Worm (Caenorhabditis elegans) whole organism, L1 larva: ENCODE data around the gene nca-2.

Source experiments
- C16A3.4 ChIP-seq: fragments of 150-350 bp; optimal IDR thresholded peaks from 2 replicates; lab custom pipeline; 2014; ENCODE audit warnings: missing biosample characterization, missing genetic modification characterization
- C34B4.2 ChIP-seq: sonication (generic microtip); optimal IDR thresholded peaks from 2 replicates; lab custom pipeline; 2017; ENCODE audit warnings: mild to moderate bottlenecking, missing genetic modification characterization, missing compliant biosample characterization
- Y116A8C.19 ChIP-seq: sonication (generic microtip); optimal IDR thresholded peaks from 2 replicates; lab custom pipeline; 2016; ENCODE audit warnings: missing compliant biosample characterization, missing genetic modification characterization, borderline replicate concordance
- alr-1 ChIP-seq: fragments of 200-800 bp; sonication (Bioruptor generic); optimal IDR thresholded peaks from 2 replicates; lab custom pipeline; 2018; ENCODE audit warnings: borderline replicate concordance, mild to moderate bottlenecking, missing genetic modification characterization, missing compliant biosample characterization
- aly-2 ChIP-seq: fragments of 150-350 bp; optimal IDR thresholded peaks from 2 replicates; lab custom pipeline; 2014; ENCODE audit warnings: missing biosample characterization, missing genetic modification characterization
- blmp-1 ChIP-seq: fragments of 150-350 bp; optimal IDR thresholded peaks from 2 replicates; lab custom pipeline; 2014; ENCODE audit warnings: missing biosample characterization, missing genetic modification characterization
- ceh-63 ChIP-seq: fragments of 200-800 bp; sonication (Bioruptor generic); optimal IDR thresholded peaks from 2 replicates; lab custom pipeline; 2018; ENCODE audit warnings: mild to moderate bottlenecking, missing genetic modification characterization, missing compliant biosample characterization
- ceh-82 ChIP-seq, 3 experiments: fragments of 150-350 bp in 1 of 3; sonication (generic microtip) in 2 of 3; optimal IDR thresholded peaks; 2 replicates each; lab custom pipeline; 2014 to 2017; ENCODE audit warnings: missing biosample characterization in 3 of 3, missing genetic modification characterization in 3 of 3
- ceh-90 ChIP-seq: sonication (generic microtip); optimal IDR thresholded peaks from 2 replicates; lab custom pipeline; 2016; ENCODE audit warnings: missing genetic modification characterization, missing compliant biosample characterization
- dpl-1 ChIP-seq, 3 experiments: fragments of 150-350 bp in 2 of 3; sonication (generic microtip) in 1 of 3; optimal IDR thresholded peaks; 2 replicates each; lab custom pipeline; 2014 to 2017; ENCODE audit warnings: missing biosample characterization in 3 of 3, missing genetic modification characterization in 3 of 3, missing genetic modification reagents in 3 of 3
- dsc-1 ChIP-seq: sonication (generic microtip); optimal IDR thresholded peaks from 2 replicates; lab custom pipeline; 2016; ENCODE audit warnings: mild to moderate bottlenecking, missing genetic modification characterization, missing compliant biosample characterization
- efl-1 ChIP-seq, 4 experiments: fragments of 150-350 bp; optimal IDR thresholded peaks in 3 of 4; peaks in 1 of 4; 1 replicate in 1 of 4; 2 replicates in 3 of 4; lab custom pipeline; 2014; ENCODE audit warnings: missing biosample characterization in 2 of 4, missing genetic modification characterization in 2 of 4, missing genetic modification reagents in 2 of 4
- egl-13 ChIP-seq: sonication (generic microtip); optimal IDR thresholded peaks from 2 replicates; lab custom pipeline; 2016; ENCODE audit warnings: missing genotype, missing genetic modification reagents, missing genetic modification characterization, missing compliant biosample characterization
- egl-27 ChIP-seq, 2 experiments: fragments of 150-350 bp in 1 of 2; sonication (generic microtip); optimal IDR thresholded peaks; 3 replicates each; lab custom pipeline; 2017 to 2018; ENCODE audit warnings: missing biosample characterization in 2 of 2, missing genetic modification characterization in 2 of 2, missing genetic modification reagents in 2 of 2
- elt-2 ChIP-seq: sonication (generic microtip); optimal IDR thresholded peaks from 2 replicates; lab custom pipeline; 2016; ENCODE audit warnings: missing genetic modification characterization, mild to moderate bottlenecking, inconsistent platforms, missing compliant biosample characterization, missing genetic modification reagents
- elt-3 ChIP-seq, 6 experiments: fragments of 150-350 bp in 1 of 6; sonication (generic microtip); optimal IDR thresholded peaks; 2 replicates each; lab custom pipeline; 2017 to 2018; ENCODE audit warnings: missing biosample characterization in 6 of 6, missing genetic modification characterization in 6 of 6, inconsistent platforms in 1 of 6
- ets-5 ChIP-seq: fragments of 200-800 bp; sonication (Bioruptor generic); IDR thresholded peaks from 2 replicates; pipeline ENCODE4 v1.3.6; 2022; ENCODE audit warnings: missing genetic modification characterization, missing compliant biosample characterization
- fkh-10 ChIP-seq: sonication (generic microtip); optimal IDR thresholded peaks from 2 replicates; lab custom pipeline; 2017; ENCODE audit warnings: missing biosample characterization, missing genetic modification reagents, missing genetic modification characterization
- fkh-8 ChIP-seq: sonication (generic microtip); optimal IDR thresholded peaks from 2 replicates; lab custom pipeline; 2016; ENCODE audit warnings: mild to moderate bottlenecking, missing genetic modification characterization, missing compliant biosample characterization
- hlh-4 ChIP-seq: sonication (generic microtip); optimal IDR thresholded peaks from 2 replicates; lab custom pipeline; 2016; ENCODE audit warnings: mild to moderate bottlenecking, missing genetic modification characterization, missing compliant biosample characterization
- irx-1 ChIP-seq: sonication (generic microtip); optimal IDR thresholded peaks from 2 replicates; lab custom pipeline; 2016; ENCODE audit warnings: missing genetic modification characterization, missing compliant biosample characterization
- isw-1 ChIP-seq: fragments of 200-800 bp; sonication (Bioruptor generic); IDR thresholded peaks from 2 replicates; pipeline ENCODE4 v1.3.6; 2022; ENCODE audit warnings: missing genetic modification characterization, missing compliant biosample characterization
- lin-13 ChIP-seq: fragments of 150-350 bp; optimal IDR thresholded peaks from 2 replicates; lab custom pipeline; 2014; ENCODE audit warnings: missing biosample characterization, missing genetic modification reagents, missing genetic modification characterization
- lin-15B ChIP-seq: fragments of 150-350 bp; sonication (generic microtip); optimal IDR thresholded peaks from 3 replicates; lab custom pipeline; 2014; ENCODE audit warnings: missing biosample characterization, missing genetic modification characterization
- lin-35 ChIP-seq, 2 experiments: fragments of 150-350 bp; optimal IDR thresholded peaks; 2 replicates each; lab custom pipeline; 2014; ENCODE audit warnings: missing biosample characterization in 2 of 2, missing genetic modification characterization in 2 of 2, missing genetic modification reagents in 2 of 2
- lir-3 ChIP-seq: sonication (generic microtip); optimal IDR thresholded peaks from 2 replicates; lab custom pipeline; 2016; ENCODE audit warnings: mild to moderate bottlenecking, missing genetic modification characterization, moderate library complexity, missing compliant biosample characterization; ENCODE audit not compliant: poor library complexity
- lsy-2 ChIP-seq, 2 experiments: fragments of 150-350 bp; optimal IDR thresholded peaks; 2 replicates each; lab custom pipeline; 2014; ENCODE audit warnings: missing biosample characterization in 2 of 2, missing genetic modification characterization in 2 of 2
- mep-1 ChIP-seq: fragments of 150-350 bp; optimal IDR thresholded peaks from 2 replicates; lab custom pipeline; 2014; ENCODE audit warnings: missing biosample characterization, missing genetic modification characterization
- nhr-28 ChIP-seq: fragments of 150-350 bp; optimal IDR thresholded peaks from 2 replicates; lab custom pipeline; 2014; ENCODE audit warnings: missing biosample characterization, missing genetic modification characterization
- nhr-47 ChIP-seq: sonication (generic microtip); optimal IDR thresholded peaks from 2 replicates; lab custom pipeline; 2016; ENCODE audit warnings: mild to moderate bottlenecking, missing genetic modification characterization, moderate library complexity, missing compliant biosample characterization
- nhr-71 ChIP-seq: sonication (generic microtip); optimal IDR thresholded peaks from 2 replicates; lab custom pipeline; 2016; ENCODE audit warnings: mild to moderate bottlenecking, missing genetic modification characterization, moderate library complexity, missing compliant biosample characterization
- nhr-76 ChIP-seq: sonication (generic microtip); optimal IDR thresholded peaks from 2 replicates; lab custom pipeline; 2017; ENCODE audit warnings: missing biosample characterization, missing genetic modification characterization
- nhr-84 ChIP-seq: sonication (generic microtip); optimal IDR thresholded peaks from 2 replicates; lab custom pipeline; 2017; ENCODE audit warnings: missing biosample characterization, missing genetic modification characterization
- nhr-85 ChIP-seq: sonication (generic microtip); peaks from one replicate; lab custom pipeline; 2016; ENCODE audit warnings: missing genetic modification characterization, inconsistent platforms, missing compliant biosample characterization
- pag-3 ChIP-seq: sonication (generic microtip); optimal IDR thresholded peaks from 2 replicates; lab custom pipeline; 2017; ENCODE audit warnings: missing genetic modification characterization, mild to moderate bottlenecking, missing compliant biosample characterization, antibody characterized with exemption, borderline replicate concordance; ENCODE audit not compliant: insufficient read depth
- pax-3 ChIP-seq: fragments of 200-800 bp; sonication (Bioruptor generic); optimal IDR thresholded peaks from 2 replicates; lab custom pipeline; 2018; ENCODE audit warnings: mild to moderate bottlenecking, missing genetic modification characterization, moderate library complexity, missing compliant biosample characterization
- rnt-1 ChIP-seq: sonication (generic microtip); optimal IDR thresholded peaks from 2 replicates; lab custom pipeline; 2016; ENCODE audit warnings: mild to moderate bottlenecking, missing genetic modification characterization, moderate library complexity, missing compliant biosample characterization
- skn-1 ChIP-seq: fragments of 150-350 bp; optimal IDR thresholded peaks from 2 replicates; lab custom pipeline; 2014; ENCODE audit warnings: missing biosample characterization, missing genetic modification characterization
- snu-23 ChIP-seq: sonication (generic microtip); optimal IDR thresholded peaks from 2 replicates; lab custom pipeline; 2016; ENCODE audit warnings: missing genetic modification characterization, missing compliant biosample characterization
- sptf-1 ChIP-seq: fragments of 150-350 bp; optimal IDR thresholded peaks from 2 replicates; lab custom pipeline; 2014; ENCODE audit warnings: missing biosample characterization, missing genetic modification characterization
- tbx-2 ChIP-seq: sonication (generic microtip); optimal IDR thresholded peaks from 2 replicates; lab custom pipeline; 2016; ENCODE audit warnings: missing genetic modification characterization, missing compliant biosample characterization
- unc-130 ChIP-seq: fragments of 150-350 bp; optimal IDR thresholded peaks from 2 replicates; lab custom pipeline; 2017; ENCODE audit warnings: missing biosample characterization, missing genetic modification characterization, inconsistent platforms
- unc-98 ChIP-seq: fragments of 200-800 bp; sonication (Bioruptor generic); IDR thresholded peaks from 2 replicates; pipeline ENCODE4 v1.3.6; 2022; ENCODE audit warnings: missing genetic modification characterization, missing compliant biosample characterization
- xbp-1 ChIP-seq: sonication (generic microtip); optimal IDR thresholded peaks from 2 replicates; lab custom pipeline; 2016; ENCODE audit warnings: missing genetic modification characterization, missing compliant biosample characterization
- zip-4 ChIP-seq: fragments of 200-800 bp; sonication (Bioruptor generic); optimal IDR thresholded peaks from 2 replicates; lab custom pipeline; 2018; ENCODE audit warnings: mild to moderate bottlenecking, missing genetic modification characterization, moderate library complexity, missing compliant biosample characterization
- ztf-11 ChIP-seq, 2 experiments: sonication (generic microtip); optimal IDR thresholded peaks; 2 replicates each; lab custom pipeline; 2016 to 2017; ENCODE audit warnings: missing genetic modification characterization in 2 of 2, missing biosample characterization in 1 of 2, missing compliant biosample characterization in 1 of 2

The nca-2 gene

DNA sequence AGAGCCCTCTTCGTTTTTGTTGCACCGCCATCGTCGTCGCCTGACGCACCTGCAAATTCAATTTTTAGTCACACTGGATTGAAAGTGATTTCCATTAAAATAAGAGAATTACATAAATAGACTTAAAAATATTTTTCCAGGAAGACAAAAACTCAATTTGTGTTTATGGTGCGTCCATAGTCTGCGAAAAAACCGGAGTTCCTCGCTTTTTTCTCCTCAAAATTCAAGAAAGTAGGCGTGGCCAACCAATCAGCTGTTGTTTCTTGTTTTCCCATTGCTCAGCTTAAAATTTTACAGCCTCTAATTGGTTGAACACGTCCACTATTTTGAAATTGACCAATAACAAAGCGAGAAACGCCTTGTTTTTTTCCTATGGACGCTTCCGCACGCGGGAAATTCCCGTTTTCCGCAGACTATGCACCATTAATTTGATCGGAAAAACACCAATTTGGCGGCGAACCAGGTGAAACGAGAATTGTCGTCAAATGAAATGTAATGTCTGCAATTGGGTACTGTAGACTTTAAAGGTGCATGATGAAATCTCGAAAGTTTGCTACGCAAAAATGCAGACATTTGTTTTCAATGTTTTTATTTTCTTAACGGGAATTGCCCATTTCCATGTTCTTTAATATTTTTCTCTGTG, 19.2 kb downstream of the nca-2 start, which contains the start of gene C27F2.7:
TSS of gene C27F2.7 (minus strand) at position 51 of the 643 bp plus-strand sequence.
- TF ChIP-seq ztf-11 (tag; optimal IDR thresholded peaks at IDR 0.05; lab: Kevin White, UChicago) (no peak), unc-98 (GFP tag; lab: Robert Waterston, UW) (no peak), egl-27 (tag; optimal IDR thresholded peaks at IDR 0.05; lab: Kevin White, UChicago) (no peak), lin-13 (GFP tag; lab: Kevin White, UChicago) (no peak)

DNA sequence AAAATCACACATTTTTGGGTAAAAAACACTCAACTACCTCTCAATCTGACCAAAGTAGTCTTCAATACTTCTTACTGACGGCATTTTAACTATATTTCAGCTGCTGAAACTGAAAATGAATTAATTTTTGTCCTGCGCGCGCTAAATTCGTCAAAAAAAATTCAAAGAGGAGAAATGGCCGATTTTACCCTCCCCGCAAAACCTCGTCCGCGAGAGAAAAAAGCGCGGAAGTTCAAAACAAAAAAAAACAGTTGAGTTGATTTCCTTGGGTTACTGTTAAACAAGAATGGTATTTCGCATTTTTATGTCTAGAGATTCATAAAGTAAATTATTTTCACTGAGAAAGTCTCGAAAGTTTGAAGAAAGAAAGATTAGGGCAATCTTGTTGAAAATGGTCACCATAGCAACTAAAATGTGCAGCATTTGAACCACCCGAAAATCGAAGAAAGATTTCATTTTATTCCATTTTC, 21.5 kb downstream of the nca-2 start, which contains the start of the genes C27F2.10 and wdr-60:
TSS of gene C27F2.10 (minus strand) at position 109 of the 470 bp plus-strand sequence.
TSS of gene wdr-60 (plus strand) at position 420 of the 470 bp plus-strand sequence.
- TF ChIP-seq unc-98 (GFP tag; lab: Robert Waterston, UW), result no peak
- no peak for TF ChIP-seq hlh-4 (tag; lab: Kevin White, UChicago)
- peak; percentile 51 for TF ChIP-seq blmp-1 (tag; lab: Kevin White, UChicago)
- TF ChIP-seq dpl-1 (GFP tag; optimal IDR thresholded peaks at IDR 0.05; lab: Kevin White, UChicago), result peak; percentile 75 to 89 (median 86)
- peak in 1 of 3 experiments; percentile 16 for TF ChIP-seq ceh-82 (tag; optimal IDR thresholded peaks at IDR 0.05; lab: Kevin White, UChicago)
- 0 out of 2 replicates have a peak, but pooled peaks have one; percentile 1 for TF ChIP-seq isw-1
- TF ChIP-seq C16A3.4 (tag; lab: Kevin White, UChicago), result peak; percentile 10
- no peak for TF ChIP-seq elt-2 (tag; lab: Kevin White, UChicago)
- TF ChIP-seq nhr-84, result no peak
- TF ChIP-seq nhr-76 (tag; lab: Kevin White, UChicago), result no peak
- TF ChIP-seq nhr-85 (tag; lab: Kevin White, UChicago), result peak; percentile 71
- no peak for TF ChIP-seq skn-1 (tag; lab: Kevin White, UChicago)
- no peak for TF ChIP-seq elt-3 (tag; optimal IDR thresholded peaks at IDR 0.05; lab: Kevin White, UChicago)
- TF ChIP-seq ets-5 (GFP tag; lab: Robert Waterston, UW), result no peak
- no peak for TF ChIP-seq unc-130 (tag; lab: Kevin White, UChicago)
- no peak for TF ChIP-seq C34B4.2 (tag; lab: Kevin White, UChicago)
- peak; percentile 10 for TF ChIP-seq snu-23 (GFP tag; lab: Kevin White, UChicago)
- TF ChIP-seq ceh-90 (tag; lab: Kevin White, UChicago), result peak; percentile 61
- TF ChIP-seq nhr-28, result no peak
- no peak for TF ChIP-seq aly-2
- no peak for TF ChIP-seq ceh-63 (GFP tag; lab: Kevin White, UChicago)
- TF ChIP-seq tbx-2 (tag; lab: Kevin White, UChicago), result peak; percentile 57
- peak; percentile 8 to 59 for TF ChIP-seq lsy-2 (tag; optimal IDR thresholded peaks at IDR 0.05; lab: Kevin White, UChicago)
- no peak for TF ChIP-seq zip-4 (GFP tag; lab: Kevin White, UChicago)
- TF ChIP-seq rnt-1 (tag; lab: Kevin White, UChicago), result peak; percentile 88
- TF ChIP-seq lin-35 (GFP tag; optimal IDR thresholded peaks at IDR 0.05; lab: Kevin White, UChicago), result peak; percentile 84 to 92
- TF ChIP-seq sptf-1 (tag; lab: Kevin White, UChicago), result no peak
- TF ChIP-seq xbp-1 (tag; lab: Kevin White, UChicago), result peak; percentile 41
- no peak for TF ChIP-seq Y116A8C.19
- peak; percentile 17 for TF ChIP-seq dsc-1 (tag; lab: Kevin White, UChicago)
- TF ChIP-seq fkh-10 (GFP tag; lab: Kevin White, UChicago), result no peak
- peak; percentile 64 for TF ChIP-seq lir-3 (tag; lab: Kevin White, UChicago)
- TF ChIP-seq ztf-11 (tag; optimal IDR thresholded peaks at IDR 0.05; lab: Kevin White, UChicago), result no peak
- TF ChIP-seq pag-3 (tag; lab: Kevin White, UChicago), result no peak
- TF ChIP-seq egl-13 (tag; lab: Kevin White, UChicago), result no peak
- peak; percentile 58 to 89 for TF ChIP-seq efl-1 (optimal IDR thresholded peaks at IDR 0.05; lab: Kevin White, UChicago)
- peak; percentile 88 to 98 for TF ChIP-seq efl-1 (GFP tag; optimal IDR thresholded peaks at IDR 0.05 in 1 of 2; lab: Kevin White, UChicago)
- no peak for TF ChIP-seq mep-1 (tag; lab: Kevin White, UChicago)
- TF ChIP-seq pax-3 (tag; lab: Kevin White, UChicago), result no peak
- TF ChIP-seq alr-1 (tag; lab: Kevin White, UChicago), result no peak
- TF ChIP-seq nhr-47 (tag; lab: Kevin White, UChicago), result peak; percentile 57
- peak; percentile 34 for TF ChIP-seq lin-15B (tag; lab: Kevin White, UChicago)
- TF ChIP-seq fkh-8 (tag; lab: Kevin White, UChicago), result peak; percentile 24
- peak; percentile 56 for TF ChIP-seq nhr-71 (tag; lab: Kevin White, UChicago)
- no peak for TF ChIP-seq irx-1 (tag; lab: Kevin White, UChicago)
